Fruit fly (Drosophila melanogaster) whole organism, pupa: ENCODE measurements around the gene CG13722.

ENCODE experiments used
- CG10348 ChIP-seq: fragments of 200-800 bp; sonication (Bioruptor generic); IDR thresholded peaks from 2 replicates; pipeline ENCODE4 v1.3.6; 2022; ENCODE audit warnings: missing biosample characterization, missing genetic modification characterization
- CG12605 ChIP-seq: fragments of 200-800 bp; sonication (Bioruptor generic); IDR thresholded peaks from 2 replicates; pipeline ENCODE4 v1.3.6; 2022; ENCODE audit warnings: missing biosample characterization, missing genetic modification characterization
- CG15710 ChIP-seq: fragments of 200-800 bp; sonication (Bioruptor generic); optimal IDR thresholded peaks from 2 replicates; lab custom pipeline; 2018; ENCODE audit warnings: missing biosample characterization, mild to moderate bottlenecking, missing genetic modification characterization, moderate library complexity
- CG17806 ChIP-seq: fragments of 200-800 bp; sonication (Bioruptor generic); optimal IDR thresholded peaks from 2 replicates; lab custom pipeline; 2018; ENCODE audit warnings: missing biosample characterization, mild to moderate bottlenecking, missing genetic modification characterization, moderate library complexity
- CG32121 ChIP-seq: fragments of 200-800 bp; sonication (Bioruptor generic); IDR thresholded peaks from 2 replicates; pipeline ENCODE4 v1.3.6; 2022; ENCODE audit warnings: missing biosample characterization, missing genetic modification characterization
- CG4496 ChIP-seq: fragments of 200-800 bp; sonication (Bioruptor generic); IDR thresholded peaks from 3 replicates; pipeline ENCODE4 v1.3.6; 2022; ENCODE audit warnings: missing biosample characterization, missing genetic modification characterization
- CG8301 ChIP-seq: fragments of 200-800 bp; sonication (Bioruptor generic); optimal IDR thresholded peaks from 2 replicates; lab custom pipeline; 2018; ENCODE audit warnings: missing biosample characterization, mild to moderate bottlenecking, missing genetic modification characterization
- CG9948 ChIP-seq: fragments of 200-800 bp; sonication (Bioruptor generic); optimal IDR thresholded peaks from 2 replicates; lab custom pipeline; 2018; ENCODE audit warnings: missing biosample characterization, mild to moderate bottlenecking, missing genetic modification characterization, moderate library complexity
- EcR ChIP-seq: fragments of 200-800 bp; sonication (Bioruptor generic); optimal IDR thresholded peaks from 3 replicates; lab custom pipeline; 2019; ENCODE audit warnings: missing biosample characterization, missing genetic modification characterization, mild to moderate bottlenecking, moderate library complexity, missing genetic modification reagents
- Pif1A ChIP-seq: fragments of 200-800 bp; sonication (Bioruptor generic); optimal IDR thresholded peaks from 3 replicates; lab custom pipeline; 2016; ENCODE audit warnings: missing biosample characterization, missing genetic modification characterization
- Pif1B ChIP-seq: fragments of 200-800 bp; sonication (Bioruptor generic); optimal IDR thresholded peaks from 3 replicates; lab custom pipeline; 2016; ENCODE audit warnings: missing biosample characterization, missing genetic modification characterization
- Snoo ChIP-seq: fragments of 200-800 bp; sonication (Bioruptor generic); optimal IDR thresholded peaks from 3 replicates; lab custom pipeline; 2017; ENCODE audit warnings: missing biosample characterization, mild to moderate bottlenecking, missing genetic modification characterization, inconsistent platforms
- gl ChIP-seq: fragments of 200-800 bp; sonication (Bioruptor generic); optimal IDR thresholded peaks from 2 replicates; lab custom pipeline; 2018; ENCODE audit warnings: missing biosample characterization, mild to moderate bottlenecking, missing genetic modification characterization
- rn ChIP-seq: fragments of 200-800 bp; sonication (Bioruptor generic); IDR thresholded peaks from 2 replicates; pipeline ENCODE4 v1.3.6; 2022; ENCODE audit warnings: missing biosample characterization, missing genetic modification characterization

DNA sequence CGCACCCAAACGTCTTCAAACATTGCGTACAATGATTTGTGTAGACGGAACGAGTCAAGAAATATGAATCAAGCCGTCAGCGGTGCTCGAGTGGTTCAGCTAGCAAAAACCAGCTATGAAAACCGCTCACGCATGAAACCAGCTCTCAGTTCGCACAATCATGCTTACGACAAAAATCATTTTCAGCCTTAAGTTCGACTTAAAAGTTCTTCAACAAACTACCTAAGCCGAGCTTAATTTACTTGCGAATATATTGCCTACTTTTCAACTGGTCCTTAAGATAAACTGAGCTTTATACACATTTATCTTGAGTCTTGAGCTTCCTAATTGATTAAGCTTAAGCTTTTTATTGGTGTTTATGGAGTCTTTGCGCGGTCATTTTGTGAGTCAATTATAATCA lies 50.6 kb downstream of the CG13722 start:
- TF ChIP-seq gl (no peak), CG9948 (tag; lab: Kevin White, UChicago) (no peak), EcR (GFP tag; lab: Kevin White, UChicago) (no peak), rn (GFP tag; lab: Robert Waterston, UW) (no peak), Pif1B (GFP tag; lab: Kevin White, UChicago) (no peak), CG8301 (tag; lab: Kevin White, UChicago) (no peak), CG17806 (tag; lab: Kevin White, UChicago) (no peak), Pif1A (GFP tag; lab: Kevin White, UChicago) (no peak), CG4496 (GFP tag; lab: Robert Waterston, UW) (no peak), CG32121 (GFP tag; lab: Robert Waterston, UW) (no peak), CG15710 (no peak), CG10348 (GFP tag; lab: Robert Waterston, UW) (no peak), CG12605 (GFP tag; lab: Robert Waterston, UW) (no peak), Snoo (tag; lab: Kevin White, UChicago) (no peak)
